Worm (Caenorhabditis elegans): Measurements from ENCODE around the gene rps-27.
A peak's percentile ranks its signal among the peaks of the same experiment; 100 is the strongest.

The rps-27 gene

DNA sequence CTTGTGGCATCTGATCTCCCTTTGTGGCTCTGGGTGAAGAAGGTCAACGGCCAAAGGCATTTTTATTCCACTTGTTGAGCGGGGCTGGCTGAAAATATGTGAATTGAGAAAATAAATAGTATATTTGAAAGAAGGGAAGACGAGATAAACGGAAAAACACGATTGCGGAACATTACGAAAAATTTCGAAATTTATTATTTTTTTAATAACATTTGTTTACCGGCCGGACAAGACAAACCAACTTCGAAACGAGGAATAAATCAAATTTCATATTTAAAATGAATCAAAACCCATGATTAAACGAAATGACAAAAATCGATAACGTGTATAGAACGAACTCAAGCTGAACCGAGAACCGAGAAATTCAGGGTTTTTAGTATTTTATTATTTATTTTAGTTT lies at the start of gene rps-27:
TSS of gene rps-27 (minus strand) at position 101 of the 400 bp plus-strand sequence.
- TF ChIP-seq zag-1 (tag; optimal IDR thresholded peaks at IDR 0.05) (no peak), gmeb-1 (tag; optimal IDR thresholded peaks at IDR 0.05) (no peak), ceh-82 (tag; optimal IDR thresholded peaks at IDR 0.05) (no peak), nhr-12 (tag; optimal IDR thresholded peaks at IDR 0.05) (no peak), peb-1 (tag; optimal IDR thresholded peaks at IDR 0.05) (no peak), mdl-1 (tag; optimal IDR thresholded peaks at IDR 0.05) (no peak), snpc-4 (tag; optimal IDR thresholded peaks at IDR 0.05) (no peak), ztf-11 (tag; optimal IDR thresholded peaks at IDR 0.05) (no peak), nhr-237 (tag; optimal IDR thresholded peaks at IDR 0.05) (no peak), elt-3 (tag; optimal IDR thresholded peaks at IDR 0.05) (no peak), ZK546.5 (tag; optimal IDR thresholded peaks at IDR 0.05) (no peak), aly-2 (tag; optimal IDR thresholded peaks at IDR 0.05) (no peak), ceh-16 (tag; optimal IDR thresholded peaks at IDR 0.05) (no peak), nhr-23 (tag; optimal IDR thresholded peaks at IDR 0.05) (no peak)

DNA sequence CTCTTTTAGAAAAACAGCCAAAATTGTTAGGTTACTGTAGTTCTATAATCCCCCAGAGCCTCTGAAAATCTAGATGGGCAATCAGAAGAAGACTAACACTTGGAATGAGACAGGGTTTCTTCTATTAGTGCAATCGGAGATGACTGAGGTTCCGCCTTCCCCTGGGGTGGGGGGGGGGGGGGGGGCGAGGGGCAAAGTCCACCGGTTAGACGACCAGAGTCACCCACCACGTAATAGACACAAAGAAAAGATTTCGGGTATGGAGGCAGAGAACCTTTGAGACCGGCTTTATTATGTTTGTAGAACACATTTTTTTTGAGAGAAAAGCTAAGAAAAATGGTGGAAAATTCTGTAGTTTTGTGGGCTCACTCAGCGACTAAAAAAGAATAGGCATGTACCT lies 48.3 kb upstream of the rps-27 start:
- TF ChIP-seq nhr-25 (tag; optimal IDR thresholded peaks at IDR 0.05) (no peak), fos-1 (tag; optimal IDR thresholded peaks at IDR 0.05) (no peak), nhr-23 (tag; optimal IDR thresholded peaks at IDR 0.05) (no peak), lin-13 (GFP tag; optimal IDR thresholded peaks at IDR 0.05) (no peak), peb-1 (tag; optimal IDR thresholded peaks at IDR 0.05) (no peak), elt-3 (tag; optimal IDR thresholded peaks at IDR 0.05) (no peak), ama-1 (optimal IDR thresholded peaks at IDR 0.05) (no peak), unc-55 (GFP tag; optimal IDR thresholded peaks at IDR 0.05) (no peak), blmp-1 (tag; optimal IDR thresholded peaks at IDR 0.05; ENCODE audit: insufficient read depth) (no peak), C34F6.9 (tag; optimal IDR thresholded peaks at IDR 0.05) (no peak), elt-1 (tag; optimal IDR thresholded peaks at IDR 0.05) (no peak), nhr-10 (tag; optimal IDR thresholded peaks at IDR 0.05) (no peak), nhr-77 (tag; optimal IDR thresholded peaks at IDR 0.05) (no peak)

DNA sequence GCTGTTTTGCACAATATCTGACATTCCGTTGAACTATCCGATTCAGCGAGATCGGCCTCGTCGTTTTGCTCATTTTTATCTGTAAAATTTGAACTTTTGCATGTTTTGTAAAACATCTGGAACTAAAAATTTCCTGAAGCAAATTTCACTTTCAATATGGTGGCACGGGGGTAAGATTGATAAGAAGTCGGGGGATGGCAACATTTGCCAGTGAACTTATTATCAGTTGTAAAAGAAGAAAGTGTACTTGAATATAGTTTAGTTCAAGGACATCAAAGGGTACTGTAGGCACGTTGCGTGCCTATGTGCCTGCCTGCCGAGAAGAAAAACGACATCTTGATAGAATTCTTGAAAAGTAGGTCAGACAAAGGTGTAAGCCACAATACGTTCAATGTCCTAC lies 47.4 kb upstream of the rps-27 start, which contains the start of gene W03F9.4:
TSS of gene W03F9.4 (minus strand) at position 79 of the 400 bp plus-strand sequence.
- TF ChIP-seq fos-1 (tag; optimal IDR thresholded peaks at IDR 0.05) (peak; percentile 57), blmp-1 (tag; optimal IDR thresholded peaks at IDR 0.05; ENCODE audit: insufficient read depth) (peak; percentile 41), ztf-4 (tag; optimal IDR thresholded peaks at IDR 0.05) (no peak)

DNA sequence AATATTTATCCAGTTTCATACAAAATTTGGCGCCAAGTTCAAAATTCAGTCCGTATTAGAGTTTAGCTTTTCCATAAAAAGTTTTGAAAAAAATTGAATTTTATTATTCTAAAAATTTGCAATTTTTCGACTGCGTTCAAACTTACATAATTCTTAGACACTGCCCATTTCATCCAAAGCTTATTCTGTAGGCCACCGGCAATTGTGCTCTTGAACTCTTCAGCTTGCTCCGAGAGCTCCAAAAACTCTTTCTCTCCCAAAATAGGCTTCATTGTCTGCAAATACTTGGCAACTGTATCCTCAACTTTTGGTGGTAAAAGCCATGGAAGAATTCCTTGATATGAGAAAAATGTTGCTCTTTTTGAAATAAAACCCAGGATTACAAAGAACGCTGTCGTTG lies 46.2 kb upstream of the rps-27 start:
- TF ChIP-seq lin-13 (GFP tag; optimal IDR thresholded peaks at IDR 0.05) (no peak), mbf-1 (tag; optimal IDR thresholded peaks at IDR 0.05) (no peak), aly-2 (tag; optimal IDR thresholded peaks at IDR 0.05) (no peak), Y55F3AM.14 (GFP tag; optimal IDR thresholded peaks at IDR 0.05) (no peak), R02D3.7 (tag; optimal IDR thresholded peaks at IDR 0.05) (no peak), ceh-16 (tag; optimal IDR thresholded peaks at IDR 0.05) (no peak), ztf-1 (GFP tag; conservative IDR thresholded peaks at IDR 0.05) (no peak), snpc-4 (tag; optimal IDR thresholded peaks at IDR 0.05) (no peak), mdl-1 (tag; optimal IDR thresholded peaks at IDR 0.05) (no peak)

DNA sequence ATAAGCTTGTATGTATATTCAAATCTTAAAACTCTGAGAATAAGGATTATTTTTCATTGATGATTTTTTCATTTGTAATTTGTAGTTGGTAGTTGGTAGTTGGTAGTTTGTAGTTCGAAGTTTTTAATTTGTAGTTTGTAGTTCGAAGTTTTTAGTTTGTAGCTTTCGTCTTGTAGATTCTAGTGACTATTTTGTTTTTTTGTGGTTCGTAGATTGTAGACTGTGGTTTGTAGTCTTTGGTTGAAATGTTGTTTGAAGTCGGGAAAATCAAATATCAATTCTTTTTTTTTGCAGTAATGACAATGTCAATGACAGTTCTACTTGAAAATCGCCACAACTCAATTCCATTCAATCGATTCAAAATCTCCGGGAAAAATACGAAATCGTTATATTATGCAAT lies 41.8 kb upstream of the rps-27 start:
- TF ChIP-seq ama-1 (optimal IDR thresholded peaks at IDR 0.05) = no peak
- TF ChIP-seq nhr-21 (tag; optimal IDR thresholded peaks at IDR 0.05) = no peak
- TF ChIP-seq dmd-4 (tag; optimal IDR thresholded peaks at IDR 0.05) = no peak
- no peak for TF ChIP-seq mdl-1 (tag; optimal IDR thresholded peaks at IDR 0.05)
- TF ChIP-seq aly-2 (tag; optimal IDR thresholded peaks at IDR 0.05) = no peak
- TF ChIP-seq gmeb-1 (tag; optimal IDR thresholded peaks at IDR 0.05) = no peak
- no peak for TF ChIP-seq nhr-25 (tag; optimal IDR thresholded peaks at IDR 0.05)
- no peak for TF ChIP-seq snpc-4 (tag; optimal IDR thresholded peaks at IDR 0.05)
- no peak for TF ChIP-seq peb-1 (tag; optimal IDR thresholded peaks at IDR 0.05)
- TF ChIP-seq sem-4 (tag; optimal IDR thresholded peaks at IDR 0.05) = no peak
- no peak for TF ChIP-seq mbf-1 (tag; optimal IDR thresholded peaks at IDR 0.05)
- TF ChIP-seq lin-39 (tag; optimal IDR thresholded peaks at IDR 0.05) = no peak
- no peak for TF ChIP-seq nhr-237 (tag; optimal IDR thresholded peaks at IDR 0.05)
- no peak for TF ChIP-seq Y55F3AM.14 (GFP tag; optimal IDR thresholded peaks at IDR 0.05)
- TF ChIP-seq ZK546.5 (tag; optimal IDR thresholded peaks at IDR 0.05) = no peak

DNA sequence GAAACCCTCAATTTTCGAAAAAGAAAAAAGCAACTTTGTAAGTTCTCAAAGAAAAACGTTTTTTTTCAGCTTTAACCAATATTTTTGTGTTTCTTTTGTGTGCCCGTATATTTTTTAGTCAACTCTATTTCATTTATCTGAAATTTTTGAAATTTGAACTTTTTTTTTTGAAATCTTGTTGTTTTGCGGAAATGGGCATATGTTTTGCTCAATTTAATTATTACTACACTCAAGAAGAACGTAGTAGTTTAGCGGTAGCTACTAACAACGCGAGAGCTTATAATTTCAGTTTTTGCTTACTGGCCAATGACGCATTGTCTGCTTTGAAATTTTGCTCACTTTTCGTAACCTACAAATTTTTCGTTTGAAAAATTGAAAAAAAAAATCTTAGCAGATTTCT lies 40.9 kb upstream of the rps-27 start, which contains the start of gene srh-82:
TSS of gene srh-82 (plus strand) at position 301 of the 400 bp plus-strand sequence.
- TF ChIP-seq crh-2 (tag; optimal IDR thresholded peaks at IDR 0.05) (no peak), aly-2 (tag; optimal IDR thresholded peaks at IDR 0.05) (no peak), lin-13 (GFP tag; optimal IDR thresholded peaks at IDR 0.05) (no peak), nhr-10 (tag; optimal IDR thresholded peaks at IDR 0.05) (no peak), elt-1 (tag; optimal IDR thresholded peaks at IDR 0.05) (no peak), nhr-11 (tag; optimal IDR thresholded peaks at IDR 0.05) (no peak), ceh-16 (tag; optimal IDR thresholded peaks at IDR 0.05) (no peak), nhr-237 (tag; optimal IDR thresholded peaks at IDR 0.05) (no peak), ztf-1 (GFP tag; conservative IDR thresholded peaks at IDR 0.05) (no peak), Y55F3AM.14 (GFP tag; optimal IDR thresholded peaks at IDR 0.05) (no peak), F13H6.1 (tag; optimal IDR thresholded peaks at IDR 0.05) (no peak), fos-1 (tag; optimal IDR thresholded peaks at IDR 0.05) (no peak), ama-1 (optimal IDR thresholded peaks at IDR 0.05) (no peak), ztf-11 (tag; optimal IDR thresholded peaks at IDR 0.05) (no peak), nhr-129 (tag; optimal IDR thresholded peaks at IDR 0.05) (no peak), nhr-77 (tag; optimal IDR thresholded peaks at IDR 0.05) (no peak), nhr-6 (tag; optimal IDR thresholded peaks at IDR 0.05) (no peak), C34F6.9 (tag; optimal IDR thresholded peaks at IDR 0.05) (no peak)

All from whole organism, L2 larva.